Worm (Caenorhabditis elegans) whole organism, L4 larva: Measurements from ENCODE around the gene Y22D7AL.7.

Experiments used
- D1046.2 ChIP-seq: fragments of 200-800 bp; sonication (Bioruptor generic); IDR thresholded peaks from 2 replicates; pipeline ENCODE4 v1.3.6; 2022; ENCODE audit warnings: missing genetic modification characterization, missing compliant biosample characterization
- F37D6.2 ChIP-seq: sonication (generic microtip); optimal IDR thresholded peaks from 2 replicates; lab custom pipeline; 2016; ENCODE audit warnings: mild to moderate bottlenecking, missing genetic modification characterization, missing compliant biosample characterization
- F44E2.7 ChIP-seq: fragments of 200-800 bp; sonication (Bioruptor generic); IDR thresholded peaks from 2 replicates; pipeline ENCODE4 v2.1.2; 2022; ENCODE audit warnings: missing genetic modification characterization, missing compliant biosample characterization
- T20F7.1 ChIP-seq: fragments of 200-800 bp; sonication (Bioruptor generic); optimal IDR thresholded peaks from 2 replicates; lab custom pipeline; 2018; ENCODE audit warnings: mild to moderate bottlenecking, missing genetic modification characterization, missing compliant biosample characterization
- Y5F2A.4 ChIP-seq: fragments of 200-800 bp; sonication (Bioruptor generic); optimal IDR thresholded peaks from 2 replicates; lab custom pipeline; 2018; ENCODE audit warnings: mild to moderate bottlenecking, missing genetic modification characterization, missing compliant biosample characterization
- Y75B8A.6 ChIP-seq: fragments of 200-800 bp; sonication (Bioruptor generic); IDR thresholded peaks from 2 replicates; pipeline ENCODE4 v1.3.6; 2022; ENCODE audit warnings: missing genetic modification reagents, missing genetic modification characterization, missing compliant biosample characterization
- ZK546.5 ChIP-seq, 2 experiments: sonication (generic microtip); optimal IDR thresholded peaks; 2 replicates each; lab custom pipeline; 2017; ENCODE audit warnings: missing biosample characterization in 2 of 2, missing genetic modification characterization in 2 of 2
- aha-1 ChIP-seq: fragments of 150-350 bp; peaks from one replicate; lab custom pipeline; 2014; ENCODE audit warnings: missing biosample characterization, missing genetic modification characterization
- ama-1 ChIP-seq: fragments of 150-350 bp; optimal IDR thresholded peaks from 2 replicates; lab custom pipeline; 2014; ENCODE audit warnings: inconsistent platforms, mixed read lengths
- attf-4 ChIP-seq: sonication (generic microtip); optimal IDR thresholded peaks from 3 replicates; lab custom pipeline; 2017; ENCODE audit warnings: missing biosample characterization, missing genetic modification characterization
- ceh-32 ChIP-seq: sonication (generic microtip); optimal IDR thresholded peaks from 2 replicates; lab custom pipeline; 2016; ENCODE audit warnings: mild to moderate bottlenecking, missing genetic modification characterization, missing compliant biosample characterization; ENCODE audit not compliant: poor library complexity
- ceh-44 ChIP-seq: fragments of 200-800 bp; sonication (Bioruptor generic); IDR thresholded peaks from 2 replicates; pipeline ENCODE4 v1.3.6; 2022; ENCODE audit warnings: missing genetic modification reagents, missing genetic modification characterization, missing compliant biosample characterization
- ceh-82 ChIP-seq: sonication (generic microtip); optimal IDR thresholded peaks from 2 replicates; lab custom pipeline; 2017; ENCODE audit warnings: missing biosample characterization, missing genetic modification characterization
- daf-19 ChIP-seq: fragments of 200-800 bp; sonication (Bioruptor generic); conservative IDR thresholded peaks from 2 replicates; pipeline ENCODE4 v1.3.6; 2022; ENCODE audit warnings: missing genetic modification characterization, missing compliant biosample characterization
- dmd-8 ChIP-seq: fragments of 200-800 bp; sonication (Bioruptor generic); IDR thresholded peaks from 2 replicates; pipeline ENCODE4 v1.3.6; 2022; ENCODE audit warnings: missing genetic modification characterization, missing compliant biosample characterization
- dmd-9 ChIP-seq: fragments of 200-800 bp; sonication (Bioruptor generic); IDR thresholded peaks from 2 replicates; pipeline ENCODE4 v1.3.6; 2022; ENCODE audit warnings: missing genetic modification reagents, missing genetic modification characterization, missing compliant biosample characterization
- duxl-1 ChIP-seq: sonication (generic microtip); optimal IDR thresholded peaks from 2 replicates; lab custom pipeline; 2016; ENCODE audit warnings: mild to moderate bottlenecking, missing genetic modification characterization, moderate library complexity, missing compliant biosample characterization; ENCODE audit not compliant: poor library complexity
- dve-1 ChIP-seq: sonication (generic microtip); optimal IDR thresholded peaks from 2 replicates; lab custom pipeline; 2017; ENCODE audit warnings: antibody characterized with exemption, mild to moderate bottlenecking, missing genetic modification characterization, missing compliant biosample characterization; ENCODE audit not compliant: insufficient read depth
- egl-27 ChIP-seq: sonication (generic microtip); optimal IDR thresholded peaks from 3 replicates; lab custom pipeline; 2017; ENCODE audit warnings: missing biosample characterization, missing genetic modification reagents, missing genetic modification characterization
- fkh-10 ChIP-seq: fragments of 150-350 bp; optimal IDR thresholded peaks from 2 replicates; lab custom pipeline; 2014; ENCODE audit warnings: missing biosample characterization, missing genetic modification reagents, missing genetic modification characterization
- fos-1 ChIP-seq: fragments of 150-350 bp; optimal IDR thresholded peaks from 2 replicates; lab custom pipeline; 2014; ENCODE audit warnings: missing biosample characterization, missing genetic modification characterization
- gei-8 ChIP-seq: fragments of 200-800 bp; sonication (Bioruptor generic); optimal IDR thresholded peaks from 2 replicates; lab custom pipeline; 2018; ENCODE audit warnings: mild to moderate bottlenecking, missing genetic modification characterization, missing compliant biosample characterization
- hlh-11 ChIP-seq: fragments of 200-800 bp; sonication (Bioruptor generic); optimal IDR thresholded peaks from 2 replicates; lab custom pipeline; 2018; ENCODE audit warnings: mild to moderate bottlenecking, missing genetic modification characterization, missing compliant biosample characterization
- hmg-1.1 ChIP-seq: fragments of 200-800 bp; sonication (Bioruptor generic); IDR thresholded peaks from 2 replicates; pipeline ENCODE4 v1.3.6; 2022; ENCODE audit warnings: missing genetic modification reagents, missing genetic modification characterization, missing compliant biosample characterization
- lin-1 ChIP-seq: fragments of 200-800 bp; sonication (Bioruptor generic); IDR thresholded peaks from 2 replicates; pipeline ENCODE4 v1.3.6; 2022; ENCODE audit warnings: missing genetic modification reagents, missing genetic modification characterization, missing compliant biosample characterization
- lin-13 ChIP-seq: fragments of 150-350 bp; optimal IDR thresholded peaks from 2 replicates; lab custom pipeline; 2014; ENCODE audit warnings: missing biosample characterization, missing genetic modification reagents, missing genetic modification characterization
- lin-15B ChIP-seq: fragments of 150-350 bp; sonication (generic microtip); optimal IDR thresholded peaks from 3 replicates; lab custom pipeline; 2014; ENCODE audit warnings: missing biosample characterization, missing genetic modification characterization
- lin-29 ChIP-seq: fragments of 200-800 bp; sonication (Bioruptor generic); IDR thresholded peaks from 2 replicates; pipeline ENCODE4 v1.3.6; 2022; ENCODE audit warnings: missing genetic modification reagents, missing genetic modification characterization, missing compliant biosample characterization
- lin-38 ChIP-seq: fragments of 200-800 bp; sonication (Bioruptor generic); IDR thresholded peaks from 2 replicates; pipeline ENCODE4 v1.3.6; 2022; ENCODE audit warnings: missing genetic modification reagents, missing genetic modification characterization, missing compliant biosample characterization
- lin-39 ChIP-seq: fragments of 150-350 bp; optimal IDR thresholded peaks from 2 replicates; lab custom pipeline; 2014; ENCODE audit warnings: missing biosample characterization, missing genetic modification reagents, missing genetic modification characterization
- madf-9 ChIP-seq: fragments of 200-800 bp; sonication (Bioruptor generic); conservative IDR thresholded peaks from 2 replicates; pipeline ENCODE4 v1.3.6; 2022; ENCODE audit warnings: missing genetic modification reagents, missing genetic modification characterization, missing compliant biosample characterization
- mdt-29 ChIP-seq: fragments of 200-800 bp; sonication (Bioruptor generic); IDR thresholded peaks from 2 replicates; pipeline ENCODE4 v1.3.6; 2022; ENCODE audit warnings: missing genetic modification reagents, missing genetic modification characterization, missing compliant biosample characterization
- mep-1 ChIP-seq: fragments of 150-350 bp; sonication (generic microtip); optimal IDR thresholded peaks from 3 replicates; lab custom pipeline; 2014; ENCODE audit warnings: missing biosample characterization, missing genetic modification characterization
- mes-2 ChIP-seq: sonication (generic microtip); optimal IDR thresholded peaks from 2 replicates; lab custom pipeline; 2016; ENCODE audit warnings: missing genotype, mild to moderate bottlenecking, missing genetic modification characterization, missing compliant biosample characterization; ENCODE audit not compliant: poor library complexity, severe bottlenecking
- nhr-10 ChIP-seq: fragments of 150-350 bp; optimal IDR thresholded peaks from 2 replicates; lab custom pipeline; 2014; ENCODE audit warnings: missing biosample characterization, missing genetic modification characterization
- nhr-102 ChIP-seq: sonication (generic microtip); optimal IDR thresholded peaks from 2 replicates; lab custom pipeline; 2016; ENCODE audit warnings: mild to moderate bottlenecking, missing genetic modification characterization, moderate library complexity, missing compliant biosample characterization
- nhr-28 ChIP-seq: fragments of 150-350 bp; optimal IDR thresholded peaks from 2 replicates; lab custom pipeline; 2014; ENCODE audit warnings: missing biosample characterization, missing genetic modification characterization
- nhr-42 ChIP-seq: fragments of 200-800 bp; sonication (Bioruptor generic); IDR thresholded peaks from 2 replicates; pipeline ENCODE4 v1.3.6; 2022; ENCODE audit warnings: missing genetic modification characterization, missing compliant biosample characterization
- nhr-77 ChIP-seq: fragments of 150-350 bp; optimal IDR thresholded peaks from 2 replicates; lab custom pipeline; 2014; ENCODE audit warnings: missing biosample characterization, missing genetic modification characterization
- pha-4 ChIP-seq, 2 experiments: fragments of 150-350 bp in 1 of 2; fragments of 200-800 bp in 1 of 2; sonication (Bioruptor generic) in 1 of 2; IDR thresholded peaks in 1 of 2; optimal IDR thresholded peaks in 1 of 2; 2 replicates each; pipeline versions ENCODE4 v1.3.6 to Lab custom; 2014 to 2022; ENCODE audit warnings: missing genetic modification characterization in 2 of 2, missing genetic modification reagents in 2 of 2, missing biosample characterization in 1 of 2, missing compliant biosample characterization in 1 of 2
- pqm-1 ChIP-seq: sonication (generic microtip); optimal IDR thresholded peaks from 2 replicates; lab custom pipeline; 2017; ENCODE audit warnings: missing biosample characterization, missing genetic modification characterization
- saeg-2 ChIP-seq: fragments of 200-800 bp; sonication (Bioruptor generic); IDR thresholded peaks from 2 replicates; pipeline ENCODE4 v1.3.6; 2022; ENCODE audit warnings: missing genetic modification reagents, missing genetic modification characterization, missing compliant biosample characterization
- snpc-1.2 ChIP-seq: fragments of 200-800 bp; sonication (Bioruptor generic); IDR thresholded peaks from 2 replicates; pipeline ENCODE4 v1.3.6; 2022; ENCODE audit warnings: missing genetic modification reagents, missing genetic modification characterization, missing compliant biosample characterization
- snpc-4 ChIP-seq: fragments of 150-350 bp; optimal IDR thresholded peaks from 2 replicates; lab custom pipeline; 2014; ENCODE audit warnings: missing biosample characterization, missing genetic modification characterization
- spr-1 ChIP-seq: sonication (generic microtip); optimal IDR thresholded peaks from 2 replicates; lab custom pipeline; 2016; ENCODE audit warnings: mild to moderate bottlenecking, missing genetic modification characterization, missing compliant biosample characterization
- spr-3 ChIP-seq: fragments of 200-800 bp; sonication (Bioruptor generic); optimal IDR thresholded peaks from 2 replicates; lab custom pipeline; 2018; ENCODE audit warnings: mild to moderate bottlenecking, missing genetic modification characterization, missing compliant biosample characterization
- unc-39 ChIP-seq: sonication (generic microtip); optimal IDR thresholded peaks from 2 replicates; lab custom pipeline; 2017; ENCODE audit warnings: missing biosample characterization, missing genetic modification characterization
- vab-7 ChIP-seq: fragments of 200-800 bp; sonication (Bioruptor generic); IDR thresholded peaks from 2 replicates; pipeline ENCODE4 v1.3.6; 2022; ENCODE audit warnings: missing genetic modification reagents, missing genetic modification characterization, missing compliant biosample characterization
- zfp-3 ChIP-seq: fragments of 200-800 bp; sonication (Bioruptor generic); conservative IDR thresholded peaks from 2 replicates; pipeline ENCODE4 v1.3.6; 2022; ENCODE audit warnings: missing genetic modification reagents, missing genetic modification characterization, missing compliant biosample characterization
- zip-2 ChIP-seq: fragments of 150-350 bp; optimal IDR thresholded peaks from 2 replicates; lab custom pipeline; 2014; ENCODE audit warnings: missing biosample characterization, missing genetic modification characterization
- ztf-7 ChIP-seq: fragments of 150-350 bp; optimal IDR thresholded peaks from 2 replicates; lab custom pipeline; 2014; ENCODE audit warnings: missing biosample characterization, missing genetic modification characterization

Y22D7AL.7 gene

ce11 chrIII:1618915-1619314, 42.4 kb downstream of the Y22D7AL.7 start, which contains the start of gene Y22D7AL.10 (continued):
- peak; percentile 96 for TF ChIP-seq F37D6.2 (tag; lab: Kevin White, UChicago)
- TF ChIP-seq aha-1 (tag; lab: Kevin White, UChicago): peak; percentile 99
- TF ChIP-seq madf-9 (GFP tag; lab: Robert Waterston, UW): peak; percentile 93
- peak; percentile 79 for TF ChIP-seq ceh-32 (tag; lab: Kevin White, UChicago)
- TF ChIP-seq ztf-7: peak; percentile 83
- peak; percentile 95 for TF ChIP-seq vab-7
- peak; percentile 89 for TF ChIP-seq daf-19
- TF ChIP-seq D1046.2: peak; percentile 93
- TF ChIP-seq hmg-1.1: peak; percentile 99
- peak in 1 of 2 experiments; percentile 61 for TF ChIP-seq ZK546.5 (tag; optimal IDR thresholded peaks at IDR 0.05; lab: Kevin White, UChicago)
- peak; percentile 95 for TF ChIP-seq dmd-9 (GFP tag; lab: Robert Waterston, UW)
- peak; percentile 90 for TF ChIP-seq nhr-77 (tag; lab: Kevin White, UChicago)
- TF ChIP-seq dve-1 (tag; lab: Kevin White, UChicago): peak; percentile 99
- peak; percentile 94 for TF ChIP-seq lin-15B (tag; lab: Kevin White, UChicago)
- peak; percentile 86; the same call in 1 of the 2 replicates for TF ChIP-seq ceh-44 (GFP tag; lab: Robert Waterston, UW)
- TF ChIP-seq snpc-4: peak; percentile 15
- TF ChIP-seq mes-2: peak; percentile 96
- TF ChIP-seq zfp-3 (GFP tag; lab: Robert Waterston, UW): peak; percentile 96
- peak; percentile 99 for TF ChIP-seq mep-1 (tag; lab: Kevin White, UChicago)
- peak; percentile 39 for TF ChIP-seq fos-1
- TF ChIP-seq Y75B8A.6 (GFP tag; lab: Robert Waterston, UW): peak; percentile 74; the same call in 1 of the 2 replicates
- TF ChIP-seq lin-38 (GFP tag; lab: Robert Waterston, UW): peak; percentile 96
- peak; percentile 84 for TF ChIP-seq zip-2
- TF ChIP-seq fkh-10 (GFP tag; lab: Kevin White, UChicago): peak; percentile 97
- TF ChIP-seq gei-8: peak; percentile 81
- peak; percentile 95 for TF ChIP-seq lin-1
- peak; percentile 97 for TF ChIP-seq duxl-1
- TF ChIP-seq lin-29 (GFP tag; lab: Robert Waterston, UW): peak; percentile 98
- TF ChIP-seq mdt-29 (GFP tag; lab: Robert Waterston, UW): peak; percentile 96
- TF ChIP-seq nhr-28 (tag; lab: Kevin White, UChicago): peak; percentile 83
- TF ChIP-seq ama-1: peak; percentile 53
- TF ChIP-seq spr-3 (GFP tag; lab: Kevin White, UChicago): peak; percentile 98
- TF ChIP-seq egl-27 (tag; lab: Kevin White, UChicago): no peak
- peak; percentile 98 for TF ChIP-seq lin-13 (GFP tag; lab: Kevin White, UChicago)
- no peak for TF ChIP-seq pqm-1 (tag; lab: Kevin White, UChicago)
- peak; percentile 97 for TF ChIP-seq hlh-11
- TF ChIP-seq nhr-42: peak; percentile 95
- TF ChIP-seq ceh-82: no peak
- peak; percentile 98 for TF ChIP-seq pha-4 (GFP tag; IDR thresholded peaks at IDR 0.05; lab: Robert Waterston, UW)
- no peak for TF ChIP-seq pha-4 (tag; optimal IDR thresholded peaks at IDR 0.05; lab: Kevin White, UChicago)
- TF ChIP-seq nhr-10: peak; percentile 93
- peak; percentile 97 for TF ChIP-seq saeg-2 (GFP tag; lab: Robert Waterston, UW)
- TF ChIP-seq unc-39: no peak
- TF ChIP-seq T20F7.1 (GFP tag; lab: Kevin White, UChicago): peak; percentile 91
- peak; percentile 87 for TF ChIP-seq F44E2.7 (GFP tag; lab: Robert Waterston, UW)
- peak; percentile 97 for TF ChIP-seq spr-1 (tag; lab: Kevin White, UChicago)
- TF ChIP-seq attf-4 (tag; lab: Kevin White, UChicago): no peak
- TF ChIP-seq Y5F2A.4: peak; percentile 90
- peak; percentile 91 for TF ChIP-seq snpc-1.2 (GFP tag; lab: Robert Waterston, UW)
- peak; percentile 98 for TF ChIP-seq nhr-102 (tag; lab: Kevin White, UChicago)
- TF ChIP-seq dmd-8 (GFP tag; lab: Robert Waterston, UW): peak; percentile 73
- peak; percentile 17 for TF ChIP-seq lin-39
